Fruit fly (Drosophila melanogaster) whole organism, embryonic: ENCODE measurements around the gene CG7924.

ENCODE experiments used
- CG10267 ChIP-seq: fragments of 200-800 bp; sonication (Bioruptor generic); optimal IDR thresholded peaks from 2 replicates; lab custom pipeline; 2018; ENCODE audit warnings: missing biosample characterization, mild to moderate bottlenecking, missing genetic modification characterization, moderate library complexity
- CG12744 ChIP-seq: fragments of 200-800 bp; sonication (Bioruptor generic); optimal IDR thresholded peaks from 2 replicates; lab custom pipeline; 2016; ENCODE audit warnings: missing biosample characterization, missing genetic modification characterization
- CG1603 ChIP-seq: fragments of 200-800 bp; sonication (Bioruptor generic); optimal IDR thresholded peaks from 2 replicates; lab custom pipeline; 2019; ENCODE audit warnings: missing biosample characterization, mild to moderate bottlenecking, missing genetic modification characterization, moderate library complexity
- CG16815 ChIP-seq: fragments of 200-800 bp; sonication (Bioruptor generic); optimal IDR thresholded peaks from 3 replicates; lab custom pipeline; 2017; ENCODE audit warnings: missing biosample characterization, mild to moderate bottlenecking, missing genetic modification characterization
- CG17328 ChIP-seq: fragments of 200-800 bp; sonication (Bioruptor generic); IDR thresholded peaks from 2 replicates; pipeline ENCODE4 v1.3.6; 2022; ENCODE audit warnings: missing biosample characterization, missing genetic modification characterization
- CG17385 ChIP-seq: fragments of 200-800 bp; sonication (Bioruptor generic); optimal IDR thresholded peaks from 3 replicates; lab custom pipeline; 2018; ENCODE audit warnings: missing biosample characterization, mild to moderate bottlenecking, missing genetic modification characterization
- CG18619 ChIP-seq: fragments of 200-800 bp; sonication (Bioruptor generic); optimal IDR thresholded peaks from 3 replicates; lab custom pipeline; 2017; ENCODE audit warnings: missing biosample characterization, mild to moderate bottlenecking, missing genetic modification characterization
- CG2199 ChIP-seq: fragments of 200-800 bp; sonication (Bioruptor generic); IDR thresholded peaks from 3 replicates; pipeline ENCODE4 v1.3.6; 2022; ENCODE audit warnings: missing biosample characterization, missing genetic modification characterization
- CG2678 ChIP-seq: fragments of 200-800 bp; sonication (Bioruptor generic); optimal IDR thresholded peaks from 3 replicates; lab custom pipeline; 2019; ENCODE audit warnings: missing biosample characterization, mild to moderate bottlenecking, missing genetic modification characterization, moderate library complexity
- CG2712 ChIP-seq: fragments of 200-800 bp; optimal IDR thresholded peaks from 3 replicates; lab custom pipeline; 2019; ENCODE audit warnings: missing biosample characterization, mild to moderate bottlenecking, missing genetic modification characterization, moderate library complexity
- CG6254 ChIP-seq: fragments of 200-800 bp; sonication (Bioruptor generic); optimal IDR thresholded peaks from 3 replicates; lab custom pipeline; 2017; ENCODE audit warnings: mild to moderate bottlenecking, missing biosample characterization, missing genetic modification reagents, missing genetic modification characterization
- CG7271 ChIP-seq: fragments of 200-800 bp; sonication (Bioruptor generic); optimal IDR thresholded peaks from 2 replicates; lab custom pipeline; 2018; ENCODE audit warnings: missing biosample characterization, mild to moderate bottlenecking, missing genetic modification characterization, moderate library complexity
- CG9817 ChIP-seq: fragments of 200-800 bp; sonication (Bioruptor generic); optimal IDR thresholded peaks from 2 replicates; lab custom pipeline; 2018; ENCODE audit warnings: missing biosample characterization, mild to moderate bottlenecking, missing genetic modification characterization, moderate library complexity
- CG9932 ChIP-seq: fragments of 200-800 bp; sonication (Bioruptor generic); IDR thresholded peaks from 2 replicates; pipeline ENCODE4 v1.3.6; 2022; ENCODE audit warnings: missing biosample characterization, missing genetic modification characterization
- CoRest ChIP-seq: fragments of 200-800 bp; sonication (Bioruptor generic); optimal IDR thresholded peaks from 3 replicates; lab custom pipeline; 2018; ENCODE audit warnings: missing biosample characterization, mild to moderate bottlenecking, missing genetic modification characterization, moderate library complexity
- D ChIP-seq, 2 experiments: fragments of 200-800 bp in 1 of 2; fragments of >200 bp in 1 of 2; sonication (Bioruptor generic) in 1 of 2; optimal IDR thresholded peaks; 2 replicates in 1 of 2; 3 replicates in 1 of 2; lab custom pipeline; 2017; ENCODE audit warnings: mild to moderate bottlenecking in 1 of 2, missing biosample characterization in 1 of 2, missing genetic modification characterization in 1 of 2, missing genetic modification reagents in 1 of 2
- Hr51 ChIP-seq, 2 experiments: fragments of 200-800 bp; sonication (Bioruptor generic); optimal IDR thresholded peaks; 2 replicates in 1 of 2; 3 replicates in 1 of 2; lab custom pipeline; 2016 to 2018; ENCODE audit warnings: missing biosample characterization in 2 of 2, missing genetic modification characterization in 2 of 2, mild to moderate bottlenecking in 1 of 2, moderate library complexity in 1 of 2
- Kr ChIP-seq: fragments of 200-800 bp; sonication (Bioruptor generic); optimal IDR thresholded peaks from 2 replicates; lab custom pipeline; 2017; ENCODE audit warnings: missing biosample characterization, mild to moderate bottlenecking, missing genetic modification characterization
- Nf-YC ChIP-seq: fragments of 200-800 bp; optimal IDR thresholded peaks from 3 replicates; lab custom pipeline; 2019; ENCODE audit warnings: missing biosample characterization, mild to moderate bottlenecking, missing genetic modification characterization, moderate library complexity
- PHDP ChIP-seq: fragments of 200-800 bp; sonication (Bioruptor generic); optimal IDR thresholded peaks from 3 replicates; lab custom pipeline; 2018; ENCODE audit warnings: missing biosample characterization, mild to moderate bottlenecking, missing genetic modification characterization, moderate library complexity
- Rfx ChIP-seq: fragments of 200-800 bp; sonication (Bioruptor generic); IDR thresholded peaks from 2 replicates; pipeline ENCODE4 v1.3.6; 2022; ENCODE audit warnings: missing biosample characterization, missing genetic modification characterization
- Rx ChIP-seq: fragments of 200-800 bp; sonication (Bioruptor generic); IDR thresholded peaks from 2 replicates; pipeline ENCODE4 v1.3.6; 2022; ENCODE audit warnings: missing biosample characterization, missing genetic modification characterization
- Ssrp ChIP-seq: fragments of 200-800 bp; sonication (Bioruptor generic); optimal IDR thresholded peaks from 2 replicates; lab custom pipeline; 2018; ENCODE audit warnings: missing biosample characterization, mild to moderate bottlenecking, missing genetic modification characterization, moderate library complexity
- bsh ChIP-seq, 2 experiments: fragments of 200-800 bp; sonication (Bioruptor generic); optimal IDR thresholded peaks; 2 replicates each; lab custom pipeline; 2017 to 2018; ENCODE audit warnings: mild to moderate bottlenecking in 2 of 2, missing biosample characterization in 2 of 2, missing genetic modification characterization in 2 of 2, moderate library complexity in 1 of 2
- dm ChIP-seq: fragments of 200-800 bp; sonication (Bioruptor generic); optimal IDR thresholded peaks from 3 replicates; lab custom pipeline; 2016; ENCODE audit warnings: missing biosample characterization, missing genetic modification characterization
- fd64A ChIP-seq: fragments of 200-800 bp; sonication (Bioruptor generic); optimal IDR thresholded peaks from 3 replicates; lab custom pipeline; 2018; ENCODE audit warnings: missing biosample characterization, mild to moderate bottlenecking, missing genetic modification characterization
- gcm ChIP-seq: fragments of 200-800 bp; sonication (Bioruptor generic); optimal IDR thresholded peaks from 2 replicates; lab custom pipeline; 2019; ENCODE audit warnings: missing biosample characterization, mild to moderate bottlenecking, missing genetic modification characterization, moderate library complexity
- gsb-n ChIP-seq: fragments of 200-800 bp; sonication (Bioruptor generic); optimal IDR thresholded peaks from 3 replicates; lab custom pipeline; 2018; ENCODE audit warnings: missing biosample characterization, mild to moderate bottlenecking, missing genetic modification characterization
- lov ChIP-seq, 2 experiments: fragments of 200-800 bp in 1 of 2; fragments of >200 bp in 1 of 2; sonication (Bioruptor generic) in 1 of 2; IDR thresholded peaks in 1 of 2; optimal IDR thresholded peaks in 1 of 2; 2 replicates in 1 of 2; 3 replicates in 1 of 2; pipeline versions ENCODE4 v1.3.6 to Lab custom; 2017 to 2022; ENCODE audit warnings: missing biosample characterization in 1 of 2, missing genetic modification characterization in 1 of 2
- luna ChIP-seq: fragments of 200-800 bp; sonication (Bioruptor generic); optimal IDR thresholded peaks from 2 replicates; lab custom pipeline; 2016; ENCODE audit warnings: missing biosample characterization, missing genetic modification characterization
- nerfin-1 ChIP-seq: fragments of 200-800 bp; sonication (Bioruptor generic); optimal IDR thresholded peaks from 3 replicates; lab custom pipeline; 2019; ENCODE audit warnings: missing biosample characterization, mild to moderate bottlenecking, missing genetic modification characterization, moderate library complexity
- org-1 ChIP-seq: fragments of 200-800 bp; sonication (Bioruptor generic); optimal IDR thresholded peaks from 2 replicates; lab custom pipeline; 2017; ENCODE audit warnings: missing biosample characterization, missing genetic modification characterization
- pan ChIP-seq, 4 experiments: fragments of >200 bp in 3 of 4; fragments of 200-800 bp in 1 of 4; sonication (Bioruptor generic) in 1 of 4; optimal IDR thresholded peaks in 3 of 4; IDR thresholded peaks in 1 of 4; 2 replicates each; pipeline versions ENCODE4 v1.3.6 to Lab custom; 2017 to 2022; ENCODE audit warnings: missing biosample characterization in 2 of 4, missing genetic modification characterization in 2 of 4, mixed read lengths in 1 of 4
- pfk ChIP-seq: fragments of 200-800 bp; sonication (Bioruptor generic); optimal IDR thresholded peaks from 2 replicates; lab custom pipeline; 2018; ENCODE audit warnings: missing biosample characterization, mild to moderate bottlenecking, missing genetic modification characterization, moderate library complexity
- pita ChIP-seq: fragments of 200-800 bp; sonication (Bioruptor generic); optimal IDR thresholded peaks from 2 replicates; lab custom pipeline; 2017; ENCODE audit warnings: missing biosample characterization, mild to moderate bottlenecking, missing genetic modification characterization
- pros ChIP-seq: fragments of 200-800 bp; sonication (Bioruptor generic); optimal IDR thresholded peaks from 3 replicates; lab custom pipeline; 2019; ENCODE audit warnings: missing biosample characterization, mild to moderate bottlenecking, missing genetic modification characterization, moderate library complexity
- tll ChIP-seq, 2 experiments: fragments of 200-800 bp in 1 of 2; fragments of >200 bp in 1 of 2; sonication (Bioruptor generic) in 1 of 2; optimal IDR thresholded peaks; 2 replicates each; lab custom pipeline; 2017 to 2019; ENCODE audit warnings: missing biosample characterization in 2 of 2, missing genetic modification characterization in 2 of 2, mild to moderate bottlenecking in 1 of 2, moderate library complexity in 1 of 2
- twi ChIP-seq: fragments of 200-800 bp; optimal IDR thresholded peaks from 2 replicates; lab custom pipeline; 2019; ENCODE audit warnings: missing biosample characterization, mild to moderate bottlenecking, missing genetic modification characterization, moderate library complexity
- wek ChIP-seq: fragments of 200-800 bp; sonication (Bioruptor generic); optimal IDR thresholded peaks from 3 replicates; lab custom pipeline; 2018; ENCODE audit warnings: missing biosample characterization, mild to moderate bottlenecking, missing genetic modification characterization, moderate library complexity

The CG7924 gene

dm6 chr3L:14193962-14194503, 39.2 kb upstream of the CG7924 start (continued):
- TF ChIP-seq pan (optimal IDR thresholded peaks at IDR 0.05; lab: Kevin White, UChicago) (no peak), pan (GFP tag; optimal IDR thresholded peaks at IDR 0.05 in 1 of 2, IDR thresholded peaks at IDR 0.05 in 1 of 2) (no peak), twi (tag; lab: Kevin White, UChicago) (peak; percentile 95), pita (GFP tag; lab: Kevin White, UChicago) (no peak), Rx (GFP tag; lab: Robert Waterston, UW) (no peak), CG2199 (0 out of 3 replicates have a peak, but pooled peaks have one; percentile 14), luna (GFP tag; lab: Kevin White, UChicago) (no peak), nerfin-1 (tag; lab: Kevin White, UChicago) (no peak), Rfx (no peak), wek (GFP tag; lab: Kevin White, UChicago) (peak; percentile 53), CG10267 (peak; percentile 40), Nf-YC (no peak), fd64A (GFP tag; lab: Kevin White, UChicago) (peak; percentile 60), tll (GFP tag; optimal IDR thresholded peaks at IDR 0.05; lab: Kevin White, UChicago) (peak in 1 of 2 experiments; percentile 40), Ssrp (tag; lab: Kevin White, UChicago) (peak; percentile 13), Kr (GFP tag; lab: Kevin White, UChicago) (peak; percentile 70), CG2678 (tag; lab: Kevin White, UChicago) (peak; percentile 4), CoRest (tag; lab: Kevin White, UChicago) (peak; percentile 14), lov (optimal IDR thresholded peaks at IDR 0.05; lab: Kevin White, UChicago) (no peak), lov (GFP tag; IDR thresholded peaks at IDR 0.05; lab: Robert Waterston, UW) (peak; percentile 12; the same call in 1 of the 3 replicates), org-1 (peak; percentile 2), gcm (GFP tag; lab: Kevin White, UChicago) (peak; percentile 41), PHDP (tag; lab: Kevin White, UChicago) (peak; percentile 10), CG2712 (tag; lab: Kevin White, UChicago) (peak; percentile 51), CG18619 (GFP tag; lab: Kevin White, UChicago) (no peak), CG17328 (GFP tag; lab: Robert Waterston, UW) (peak; percentile 20; the same call in 1 of the 2 replicates), CG9817 (tag; lab: Kevin White, UChicago) (no peak), dm (no peak), CG17385 (GFP tag; lab: Kevin White, UChicago) (no peak), CG6254 (GFP tag; lab: Kevin White, UChicago) (peak; percentile 3), CG1603 (tag; lab: Kevin White, UChicago) (peak; percentile 36), CG12744 (GFP tag; lab: Kevin White, UChicago) (no peak), CG7271 (tag; lab: Kevin White, UChicago) (peak; percentile 48), gsb-n (tag; lab: Kevin White, UChicago) (peak; percentile 57), D (optimal IDR thresholded peaks at IDR 0.05; lab: Kevin White, UChicago) (no peak), D (GFP tag; optimal IDR thresholded peaks at IDR 0.05; lab: Kevin White, UChicago) (peak; percentile 41), CG9932 (no peak), pfk (GFP tag; lab: Kevin White, UChicago) (no peak), Hr51 (GFP tag; optimal IDR thresholded peaks at IDR 0.05; lab: Kevin White, UChicago) (peak in 1 of 2 experiments; percentile 47), CG16815 (GFP tag; lab: Kevin White, UChicago) (no peak), bsh (GFP tag; optimal IDR thresholded peaks at IDR 0.05; lab: Kevin White, UChicago) (peak in 1 of 2 experiments; percentile 60), pros (peak; percentile 7)
